Worm (Caenorhabditis elegans): ENCODE measurements around the gene abcf-1.

Gene abcf-1

ce11 chrV:12780248-12780647, 17.1 kb upstream of the abcf-1 start (continued):
- TF ChIP-seq F57A8.1 (GFP tag; optimal IDR thresholded peaks at IDR 0.05): peak; percentile 68
- peak; percentile 68 for TF ChIP-seq D2030.7 (GFP tag; IDR thresholded peaks at IDR 0.05)
- peak; percentile 64; the same call in 1 of the 2 replicates for TF ChIP-seq aptf-2 (GFP tag; conservative IDR thresholded peaks at IDR 0.05)
- peak; percentile 14 for TF ChIP-seq lin-40 (tag; optimal IDR thresholded peaks at IDR 0.05)
- peak; percentile 85 for TF ChIP-seq B0261.1 (tag; optimal IDR thresholded peaks at IDR 0.05)
- TF ChIP-seq aptf-3 (GFP tag; IDR thresholded peaks at IDR 0.05): 0 out of 2 replicates have a peak, but pooled peaks have one; percentile 26
- peak; percentile 65 for TF ChIP-seq somi-1 (GFP tag; optimal IDR thresholded peaks at IDR 0.05)

- TF ChIP-seq chd-7 (tag; optimal IDR thresholded peaks at IDR 0.05): no peak
- TF ChIP-seq ztf-28 (GFP tag; IDR thresholded peaks at IDR 0.05): no peak
- no peak for TF ChIP-seq aptf-3 (GFP tag; IDR thresholded peaks at IDR 0.05)
- no peak for TF ChIP-seq F33H1.4 (GFP tag; IDR thresholded peaks at IDR 0.05)
- TF ChIP-seq tlf-1 (GFP tag; optimal IDR thresholded peaks at IDR 0.05): no peak
- TF ChIP-seq unc-62 (GFP tag; optimal IDR thresholded peaks at IDR 0.05): no peak
- TF ChIP-seq hrde-1 (tag; optimal IDR thresholded peaks at IDR 0.05; ENCODE audit: borderline replicate concordance): no peak
- no peak for TF ChIP-seq egl-44 (GFP tag; IDR thresholded peaks at IDR 0.05)
- TF ChIP-seq C06A6.2 (GFP tag; conservative IDR thresholded peaks at IDR 0.05): no peak
- no peak for TF ChIP-seq madf-8 (GFP tag; conservative IDR thresholded peaks at IDR 0.05)
Observed at ce11 chrV:12773852-12774251, 10.7 kb upstream of the abcf-1 start.

ce11 chrV:12773222-12773621, 10.0 kb upstream of the abcf-1 start, which contains the start of gene ZC455.1:
Gene ZC455.1 (plus strand): TSS chrV:12773522.
- TF ChIP-seq attf-6 (GFP tag; IDR thresholded peaks at IDR 0.05) (no peak), ets-4 (GFP tag; optimal IDR thresholded peaks at IDR 0.05) (no peak), ztf-28 (GFP tag; IDR thresholded peaks at IDR 0.05) (no peak), ceh-79 (tag; optimal IDR thresholded peaks at IDR 0.05) (no peak), zim-3 (tag; optimal IDR thresholded peaks at IDR 0.05) (no peak), Y56A3A.18 (GFP tag; IDR thresholded peaks at IDR 0.05) (no peak), tbx-9 (tag; optimal IDR thresholded peaks at IDR 0.05; ENCODE audit: borderline replicate concordance) (no peak), tlf-1 (GFP tag; optimal IDR thresholded peaks at IDR 0.05) (no peak), repo-1 (tag; optimal IDR thresholded peaks at IDR 0.05) (no peak), nhr-80 (tag; optimal IDR thresholded peaks at IDR 0.05) (no peak), zfh-2 (GFP tag; conservative IDR thresholded peaks at IDR 0.05) (no peak), F39B2.1 (GFP tag; IDR thresholded peaks at IDR 0.05) (no peak), unc-62 (GFP tag; optimal IDR thresholded peaks at IDR 0.05) (no peak)

- TF ChIP-seq F37B4.10 (GFP tag; IDR thresholded peaks at IDR 0.05) (no peak), snpc-1.3 (tag; optimal IDR thresholded peaks at IDR 0.05; ENCODE audit: insufficient read depth) (no peak), D2030.7 (GFP tag; IDR thresholded peaks at IDR 0.05) (no peak), madf-6 (GFP tag; IDR thresholded peaks at IDR 0.05) (no peak), nhr-27 (tag; optimal IDR thresholded peaks at IDR 0.05) (no peak), F39B2.1 (GFP tag; IDR thresholded peaks at IDR 0.05) (no peak), ZK185.1 (tag; optimal IDR thresholded peaks at IDR 0.05; ENCODE audit: poor library complexity, severe bottlenecking) (no peak), unc-62 (GFP tag; optimal IDR thresholded peaks at IDR 0.05) (no peak), Y79H2A.3 (GFP tag; conservative IDR thresholded peaks at IDR 0.05) (no peak), aptf-3 (GFP tag; IDR thresholded peaks at IDR 0.05) (no peak), F55B11.4 (tag; optimal IDR thresholded peaks at IDR 0.05; ENCODE audit: borderline replicate concordance, insufficient read depth) (no peak), snpc-1.1 (tag; optimal IDR thresholded peaks at IDR 0.05; ENCODE audit: insufficient read depth) (no peak)
Observed at ce11 chrV:12768946-12769345, 5.8 kb upstream of the abcf-1 start, which contains the start of gene srt-43. Gene srt-43 (plus strand): TSS chrV:12769246.
